Fruit fly (Drosophila melanogaster): ENCODE measurements around the gene CG17681.

Gene CG17681

DNA sequence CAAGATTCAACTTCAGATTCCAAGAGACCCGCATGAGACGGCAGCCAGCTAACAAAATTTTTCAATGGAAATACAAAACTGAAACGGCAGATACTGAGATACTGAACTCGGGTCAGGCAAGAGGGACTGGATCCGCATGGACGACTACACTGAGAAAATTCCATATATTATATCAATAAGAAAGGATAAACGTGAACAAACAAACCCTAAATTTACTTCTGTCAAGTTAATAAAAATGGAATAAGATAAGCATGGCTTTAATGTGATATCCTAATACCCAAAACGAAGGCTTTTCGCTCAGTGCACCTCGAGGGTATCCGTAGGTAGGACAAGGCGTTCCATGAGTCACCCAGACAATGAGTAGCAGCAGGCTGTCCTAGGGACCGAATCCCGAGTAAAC lies 7.7 kb upstream of the CG17681 start (continued):
- peak; percentile 82 for TF ChIP-seq E2f1 (GFP tag; IDR thresholded peaks at IDR 0.05)
- TF ChIP-seq croc (GFP tag; conservative IDR thresholded peaks at IDR 0.05) = peak; percentile 85
- peak; percentile 75 for TF ChIP-seq CG6254 (GFP tag; optimal IDR thresholded peaks at IDR 0.05)
- TF ChIP-seq CG18764 (GFP tag; optimal IDR thresholded peaks at IDR 0.05) = peak; percentile 79
- TF ChIP-seq wor (GFP tag; IDR thresholded peaks at IDR 0.05) = peak; percentile 66
- TF ChIP-seq HHEX (GFP tag; optimal IDR thresholded peaks at IDR 0.05) = peak; percentile 77
- peak; percentile 61 for TF ChIP-seq gt (GFP tag; IDR thresholded peaks at IDR 0.05)
- peak; percentile 96 for TF ChIP-seq CG16815 (GFP tag; optimal IDR thresholded peaks at IDR 0.05)
- TF ChIP-seq slbo (GFP tag; IDR thresholded peaks at IDR 0.05) = peak; percentile 82
- TF ChIP-seq Dfd (GFP tag; optimal IDR thresholded peaks at IDR 0.05) = no peak
- TF ChIP-seq disco-r (GFP tag; optimal IDR thresholded peaks at IDR 0.05) = peak; percentile 42
- peak; percentile 89 for TF ChIP-seq vvl (GFP tag; IDR thresholded peaks at IDR 0.05)
- peak; percentile 64 for TF ChIP-seq Aef1 (GFP tag; IDR thresholded peaks at IDR 0.05)
- TF ChIP-seq HLH4C (GFP tag; IDR thresholded peaks at IDR 0.05; ENCODE audit: partially characterized antibody) = no peak
- TF ChIP-seq insv (GFP tag; optimal IDR thresholded peaks at IDR 0.05) = no peak
- peak; percentile 60 for TF ChIP-seq MBD-R2 (GFP tag; IDR thresholded peaks at IDR 0.05)
- no peak for TF ChIP-seq sc (optimal IDR thresholded peaks at IDR 0.05)
- TF ChIP-seq sc (GFP tag; optimal IDR thresholded peaks at IDR 0.05) = peak; percentile 70
- no peak for TF ChIP-seq prd (optimal IDR thresholded peaks at IDR 0.05)
- TF ChIP-seq prd (GFP tag; IDR thresholded peaks at IDR 0.05) = peak; percentile 97
- peak; percentile 85 for TF ChIP-seq unpg (GFP tag; optimal IDR thresholded peaks at IDR 0.05)
- peak; percentile 77 for TF ChIP-seq Dad (GFP tag; optimal IDR thresholded peaks at IDR 0.05)
- TF ChIP-seq CG2120 (GFP tag; optimal IDR thresholded peaks at IDR 0.05) = peak; percentile 76
- TF ChIP-seq CG8359 (GFP tag; optimal IDR thresholded peaks at IDR 0.05; ENCODE audit: borderline replicate concordance) = peak; percentile 71
- TF ChIP-seq GATAe (GFP tag; conservative IDR thresholded peaks at IDR 0.05) = no peak
- TF ChIP-seq pho (GFP tag; optimal IDR thresholded peaks at IDR 0.05) = peak; percentile 84
- peak; percentile 53 for TF ChIP-seq grn (GFP tag; optimal IDR thresholded peaks at IDR 0.05)
- TF ChIP-seq pan (optimal IDR thresholded peaks at IDR 0.05) = no peak
- TF ChIP-seq pan (GFP tag; optimal IDR thresholded peaks at IDR 0.05 in 1 of 2, IDR thresholded peaks at IDR 0.05 in 1 of 2) = peak in 1 of 2 experiments; percentile 79
- TF ChIP-seq Ets65A (GFP tag) = peak; percentile 96
- peak; percentile 83 for TF ChIP-seq chn (GFP tag; optimal IDR thresholded peaks at IDR 0.05)
- peak; percentile 34; the same call in 1 of the 2 replicates for TF ChIP-seq CG11696 (GFP tag; IDR thresholded peaks at IDR 0.05)
- peak; percentile 91 for TF ChIP-seq CG7786 (GFP tag; optimal IDR thresholded peaks at IDR 0.05)
- TF ChIP-seq CG4404 (GFP tag; IDR thresholded peaks at IDR 0.05) = peak; percentile 98
- TF ChIP-seq klu (GFP tag; IDR thresholded peaks at IDR 0.05) = peak; percentile 63
- peak; percentile 65 for TF ChIP-seq CG4730 (GFP tag; IDR thresholded peaks at IDR 0.05)
- TF ChIP-seq CG14014 (GFP tag; IDR thresholded peaks at IDR 0.05) = peak; percentile 61; the same call in 1 of the 2 replicates
- no peak for TF ChIP-seq Hey (tag; optimal IDR thresholded peaks at IDR 0.05)
- peak; percentile 86 for TF ChIP-seq CG31441 (GFP tag; IDR thresholded peaks at IDR 0.05)
- TF ChIP-seq CG5953 (GFP tag; IDR thresholded peaks at IDR 0.05) = peak; percentile 51; the same call in 1 of the 2 replicates
- peak; percentile 81 for TF ChIP-seq Hr3 (GFP tag; optimal IDR thresholded peaks at IDR 0.05)
- TF ChIP-seq exex (tag; optimal IDR thresholded peaks at IDR 0.05) = no peak
- TF ChIP-seq Hr78 (GFP tag; optimal IDR thresholded peaks at IDR 0.05) = peak in 1 of 2 experiments; percentile 60
- TF ChIP-seq zf30C (GFP tag; optimal IDR thresholded peaks at IDR 0.05) = peak; percentile 98
- peak; percentile 13 for TF ChIP-seq ftz-f1 (GFP tag; optimal IDR thresholded peaks at IDR 0.05)
- TF ChIP-seq CG3847 (GFP tag; IDR thresholded peaks at IDR 0.05) = peak; percentile 42; the same call in 1 of the 2 replicates
- peak; percentile 30 for TF ChIP-seq CG17186 (GFP tag; optimal IDR thresholded peaks at IDR 0.05)
- peak; percentile 82 for TF ChIP-seq az2 (GFP tag; optimal IDR thresholded peaks at IDR 0.05)
- peak; percentile 60 for TF ChIP-seq CG4707 (GFP tag; optimal IDR thresholded peaks at IDR 0.05)
- TF ChIP-seq CG8089 (GFP tag; optimal IDR thresholded peaks at IDR 0.05) = peak; percentile 84
- TF ChIP-seq schlank (tag; optimal IDR thresholded peaks at IDR 0.05) = no peak
- TF ChIP-seq odd (GFP tag; optimal IDR thresholded peaks at IDR 0.05) = peak; percentile 65

Measured in whole organism, embryonic.